Fruit fly (Drosophila melanogaster): Measurements from ENCODE around the gene poe.

poe gene

dm6 chr2L:8104094-8104493 lies 32.7 kb upstream of the poe start (continued):
- no peak for TF ChIP-seq Ets97D (GFP tag; optimal IDR thresholded peaks at IDR 0.05)
- no peak for TF ChIP-seq HLH54F (GFP tag; optimal IDR thresholded peaks at IDR 0.05)
- peak; percentile 2 for TF ChIP-seq her (GFP tag; optimal IDR thresholded peaks at IDR 0.05)
- TF ChIP-seq nerfin-1 (tag; optimal IDR thresholded peaks at IDR 0.05), result no peak
- TF ChIP-seq grn (GFP tag; optimal IDR thresholded peaks at IDR 0.05), result no peak
- TF ChIP-seq CG18764 (GFP tag; optimal IDR thresholded peaks at IDR 0.05), result no peak
- TF ChIP-seq CG4820 (GFP tag; optimal IDR thresholded peaks at IDR 0.05), result no peak
- TF ChIP-seq CG10565 (GFP tag; optimal IDR thresholded peaks at IDR 0.05), result no peak
- no peak for TF ChIP-seq Neu2 (GFP tag; optimal IDR thresholded peaks at IDR 0.05; ENCODE audit: borderline replicate concordance)
- TF ChIP-seq Oli (tag; optimal IDR thresholded peaks at IDR 0.05), result no peak
- TF ChIP-seq hbn (GFP tag; IDR thresholded peaks at IDR 0.05; ENCODE audit: partially characterized antibody), result no peak
- no peak for TF ChIP-seq CG7556 (GFP tag; optimal IDR thresholded peaks at IDR 0.05)
- no peak for TF ChIP-seq Sry-β (GFP tag; optimal IDR thresholded peaks at IDR 0.05)
- TF ChIP-seq Opbp (GFP tag; IDR thresholded peaks at IDR 0.05; ENCODE audit: partially characterized antibody), result no peak
- TF ChIP-seq Kr (GFP tag; optimal IDR thresholded peaks at IDR 0.05), result no peak
- TF ChIP-seq stwl (tag; optimal IDR thresholded peaks at IDR 0.05), result no peak
- TF ChIP-seq CG8478 (optimal IDR thresholded peaks at IDR 0.05), result no peak
- no peak for TF ChIP-seq Dp (GFP tag; optimal IDR thresholded peaks at IDR 0.05)
- TF ChIP-seq crol (GFP tag; IDR thresholded peaks at IDR 0.05), result peak; percentile 92
- no peak for TF ChIP-seq CG6683 (GFP tag; optimal IDR thresholded peaks at IDR 0.05)
- no peak for TF ChIP-seq PHDP (tag; optimal IDR thresholded peaks at IDR 0.05)
- TF ChIP-seq Awh (GFP tag; IDR thresholded peaks at IDR 0.05), result peak; percentile 92
- no peak for TF ChIP-seq CoRest (tag; optimal IDR thresholded peaks at IDR 0.05)
- no peak for TF ChIP-seq CG1529 (GFP tag; optimal IDR thresholded peaks at IDR 0.05)
- no peak for TF ChIP-seq CG7839 (tag; optimal IDR thresholded peaks at IDR 0.05)
- no peak for TF ChIP-seq dimm (GFP tag; IDR thresholded peaks at IDR 0.05)
- TF ChIP-seq ssp (GFP tag; IDR thresholded peaks at IDR 0.05), result no peak
- TF ChIP-seq en (GFP tag; optimal IDR thresholded peaks at IDR 0.05), result no peak
- no peak for TF ChIP-seq Atf3 (GFP tag; optimal IDR thresholded peaks at IDR 0.05)
- TF ChIP-seq pb (GFP tag; optimal IDR thresholded peaks at IDR 0.05), result no peak
- TF ChIP-seq Fer1 (GFP tag; optimal IDR thresholded peaks at IDR 0.05), result peak; percentile 23
- peak; percentile 49 for TF ChIP-seq yki (optimal IDR thresholded peaks at IDR 0.05)
- TF ChIP-seq Vsx1 (GFP tag; optimal IDR thresholded peaks at IDR 0.05), result peak; percentile 99
- TF ChIP-seq ase (GFP tag; IDR thresholded peaks at IDR 0.05), result no peak
- TF ChIP-seq hth (optimal IDR thresholded peaks at IDR 0.05), result no peak
- no peak for TF ChIP-seq CG6765 (GFP tag; optimal IDR thresholded peaks at IDR 0.05)
- TF ChIP-seq trh (GFP tag; optimal IDR thresholded peaks at IDR 0.05), result no peak
- no peak for TF ChIP-seq CG9932 (GFP tag; IDR thresholded peaks at IDR 0.05)
- TF ChIP-seq CG31365 (tag; optimal IDR thresholded peaks at IDR 0.05), result no peak
- no peak for TF ChIP-seq dmrt11E (tag; optimal IDR thresholded peaks at IDR 0.05)
- peak; percentile 79 for TF ChIP-seq cg (GFP tag; optimal IDR thresholded peaks at IDR 0.05)
- TF ChIP-seq Mes4 (GFP tag; optimal IDR thresholded peaks at IDR 0.05), result no peak
- no peak for TF ChIP-seq otp (GFP tag; IDR thresholded peaks at IDR 0.05)
- no peak for TF ChIP-seq repo (GFP tag; optimal IDR thresholded peaks at IDR 0.05)
- TF ChIP-seq fd102C (GFP tag; optimal IDR thresholded peaks at IDR 0.05), result no peak
- no peak for TF ChIP-seq pita (GFP tag; optimal IDR thresholded peaks at IDR 0.05)
- no peak for TF ChIP-seq CG30431 (GFP tag; optimal IDR thresholded peaks at IDR 0.05)
- no peak for TF ChIP-seq aop (GFP tag; IDR thresholded peaks at IDR 0.05)
- TF ChIP-seq Deaf1 (tag; optimal IDR thresholded peaks at IDR 0.05), result no peak
- no peak for TF ChIP-seq CG6272 (GFP tag; IDR thresholded peaks at IDR 0.05)
- TF ChIP-seq CkIIα-i1 (GFP tag; IDR thresholded peaks at IDR 0.05), result no peak
- TF ChIP-seq Six4 (GFP tag; optimal IDR thresholded peaks at IDR 0.05), result no peak
- no peak for TF ChIP-seq CG11695 (GFP tag; IDR thresholded peaks at IDR 0.05)
